Fruit fly (Drosophila melanogaster) whole organism, embryonic: ENCODE results near the gene CG11147.
A peak's percentile ranks its signal among the peaks of the same experiment; 100 is the strongest.

Source experiments
- CG10654 ChIP-seq: fragments of 200-800 bp; sonication (Bioruptor generic); optimal IDR thresholded peaks from 2 replicates; lab custom pipeline; 2016; ENCODE audit warnings: missing biosample characterization, missing genetic modification characterization
- CG11504 ChIP-seq: fragments of 200-800 bp; sonication (Bioruptor generic); optimal IDR thresholded peaks from 3 replicates; lab custom pipeline; 2019; ENCODE audit warnings: missing biosample characterization, mild to moderate bottlenecking, missing genetic modification characterization, moderate library complexity
- Gsc ChIP-seq: fragments of 200-800 bp; sonication (Bioruptor generic); IDR thresholded peaks from 2 replicates; pipeline ENCODE4 v1.3.6; 2022; ENCODE audit warnings: missing biosample characterization, missing genetic modification characterization
- Mes4 ChIP-seq: fragments of 200-800 bp; sonication (Bioruptor generic); optimal IDR thresholded peaks from 2 replicates; lab custom pipeline; 2016; ENCODE audit warnings: missing biosample characterization, missing genetic modification characterization
- Mrtf ChIP-seq: fragments of 200-800 bp; sonication (Bioruptor generic); IDR thresholded peaks from 3 replicates; pipeline ENCODE4 v1.3.6; 2022; ENCODE audit warnings: missing biosample characterization, missing genetic modification characterization
- Rx ChIP-seq: fragments of 200-800 bp; sonication (Bioruptor generic); IDR thresholded peaks from 2 replicates; pipeline ENCODE4 v1.3.6; 2022; ENCODE audit warnings: missing biosample characterization, missing genetic modification characterization
- hth ChIP-seq: fragments of >200 bp; optimal IDR thresholded peaks from 2 replicates; lab custom pipeline; 2017; ENCODE audit warnings: inconsistent platforms
- kni ChIP-seq: fragments of 200-800 bp; sonication (Bioruptor generic); optimal IDR thresholded peaks from 3 replicates; lab custom pipeline; 2017; ENCODE audit warnings: mild to moderate bottlenecking, missing biosample characterization, missing genetic modification reagents, missing genetic modification characterization

DNA sequence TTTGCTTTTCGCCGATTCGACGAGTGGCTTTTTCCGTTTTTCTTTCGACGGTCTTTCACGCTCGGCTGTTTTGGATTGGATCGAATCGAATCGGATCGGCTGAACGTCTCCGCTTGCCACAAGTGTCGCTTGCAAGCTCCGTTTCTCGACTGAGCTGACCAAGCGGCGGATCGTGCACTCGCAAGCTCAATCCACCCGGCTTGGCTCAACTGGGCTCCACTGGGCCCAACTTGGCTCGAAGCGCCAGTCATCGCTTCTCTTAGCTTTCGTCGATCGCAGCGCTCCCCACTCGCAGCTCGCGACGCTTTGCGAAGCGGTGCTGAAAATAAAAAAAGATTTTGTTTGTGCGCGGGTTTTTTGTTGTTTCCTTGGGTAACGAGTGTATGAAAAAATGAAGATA lies 304 bp downstream of the CG11147 start:
- TF ChIP-seq CG11504 (peak; percentile 9), Rx (GFP tag; lab: Robert Waterston, UW) (no peak), Gsc (GFP tag; lab: Robert Waterston, UW) (no peak), hth (lab: Kevin White, UChicago) (no peak), CG10654 (GFP tag; lab: Kevin White, UChicago) (no peak), Mrtf (no peak), Mes4 (GFP tag; lab: Kevin White, UChicago) (no peak), kni (GFP tag; lab: Kevin White, UChicago) (no peak)
